Worm (Caenorhabditis elegans) whole organism, L4 larva: ENCODE results near the gene mig-22.

ENCODE experiments used
- ZK546.5 ChIP-seq, 2 experiments: sonication (generic microtip); optimal IDR thresholded peaks; 2 replicates each; lab custom pipeline; 2017; ENCODE audit warnings: missing biosample characterization in 2 of 2, missing genetic modification characterization in 2 of 2
- aha-1 ChIP-seq: fragments of 150-350 bp; peaks from one replicate; lab custom pipeline; 2014; ENCODE audit warnings: missing biosample characterization, missing genetic modification characterization
- aly-2 ChIP-seq: sonication (generic microtip); optimal IDR thresholded peaks from 2 replicates; lab custom pipeline; 2018; ENCODE audit warnings: missing biosample characterization, missing genetic modification characterization
- ceh-44 ChIP-seq: fragments of 200-800 bp; sonication (Bioruptor generic); IDR thresholded peaks from 2 replicates; pipeline ENCODE4 v1.3.6; 2022; ENCODE audit warnings: missing genetic modification reagents, missing genetic modification characterization, missing compliant biosample characterization
- daf-16 ChIP-seq, 3 experiments: sonication (generic microtip); optimal IDR thresholded peaks; 2 replicates each; lab custom pipeline; 2016 to 2017; ENCODE audit warnings: missing genetic modification characterization in 3 of 3, missing genetic modification reagents in 3 of 3, mild to moderate bottlenecking in 2 of 3, missing compliant biosample characterization in 2 of 3, missing biosample characterization in 1 of 3, moderate library complexity in 1 of 3
- egl-27 ChIP-seq: sonication (generic microtip); optimal IDR thresholded peaks from 3 replicates; lab custom pipeline; 2017; ENCODE audit warnings: missing biosample characterization, missing genetic modification reagents, missing genetic modification characterization
- lin-38 ChIP-seq: fragments of 200-800 bp; sonication (Bioruptor generic); IDR thresholded peaks from 2 replicates; pipeline ENCODE4 v1.3.6; 2022; ENCODE audit warnings: missing genetic modification reagents, missing genetic modification characterization, missing compliant biosample characterization
- lsy-2 ChIP-seq, 2 experiments: fragments of 150-350 bp in 1 of 2; sonication (generic microtip) in 1 of 2; optimal IDR thresholded peaks; 2 replicates each; lab custom pipeline; 2014 to 2017; ENCODE audit warnings: missing biosample characterization in 2 of 2, missing genetic modification characterization in 2 of 2
- nhr-28 ChIP-seq: fragments of 150-350 bp; optimal IDR thresholded peaks from 2 replicates; lab custom pipeline; 2014; ENCODE audit warnings: missing biosample characterization, missing genetic modification characterization
- snpc-4 ChIP-seq: fragments of 150-350 bp; optimal IDR thresholded peaks from 2 replicates; lab custom pipeline; 2014; ENCODE audit warnings: missing biosample characterization, missing genetic modification characterization
- tag-97 ChIP-seq: fragments of 200-800 bp; sonication (Bioruptor generic); IDR thresholded peaks from 2 replicates; pipeline ENCODE4 v1.3.6; 2022; ENCODE audit warnings: missing genetic modification characterization, missing compliant biosample characterization
- zfp-2 ChIP-seq: sonication (generic microtip); optimal IDR thresholded peaks from 2 replicates; lab custom pipeline; 2016; ENCODE audit warnings: mild to moderate bottlenecking, missing genetic modification characterization, missing compliant biosample characterization
- ztf-11 ChIP-seq: fragments of 150-350 bp; optimal IDR thresholded peaks from 2 replicates; lab custom pipeline; 2014; ENCODE audit warnings: missing biosample characterization, missing genetic modification characterization

DNA sequence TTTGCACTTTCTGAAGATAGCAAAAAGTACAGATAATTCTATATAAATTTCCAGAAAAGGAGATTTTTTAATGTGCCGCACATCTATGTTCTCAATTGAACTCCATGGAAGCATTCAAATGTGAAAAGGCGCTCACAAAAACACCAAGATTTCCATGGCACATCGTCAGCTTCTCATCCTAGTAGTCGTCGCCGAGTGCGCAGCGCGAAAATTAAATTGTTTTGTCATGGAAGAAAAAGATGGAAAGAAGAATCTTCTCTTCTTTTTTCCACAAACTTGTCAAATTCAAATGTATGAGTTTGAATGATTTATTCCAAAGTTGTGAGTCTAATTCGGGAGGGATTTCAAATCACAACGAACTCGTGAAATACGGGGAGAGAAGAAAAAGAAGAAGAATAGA is 29.8 kb downstream of the mig-22 start:
- TF ChIP-seq aly-2 = no peak
- no peak for TF ChIP-seq lin-38
- TF ChIP-seq tag-97 (GFP tag; lab: Robert Waterston, UW) = no peak
- no peak for TF ChIP-seq ceh-44 (GFP tag; lab: Robert Waterston, UW)
- TF ChIP-seq zfp-2 (tag; lab: Kevin White, UChicago) = no peak
- TF ChIP-seq ZK546.5 (tag; optimal IDR thresholded peaks at IDR 0.05; lab: Kevin White, UChicago) = no peak
- TF ChIP-seq egl-27 = no peak
- no peak for TF ChIP-seq ztf-11 (tag; lab: Kevin White, UChicago)
- no peak for TF ChIP-seq aha-1 (tag; lab: Kevin White, UChicago)
- TF ChIP-seq nhr-28 (tag; lab: Kevin White, UChicago) = no peak
- TF ChIP-seq snpc-4 (tag; lab: Kevin White, UChicago) = no peak
- TF ChIP-seq lsy-2 (tag; optimal IDR thresholded peaks at IDR 0.05; lab: Kevin White, UChicago) = no peak
- TF ChIP-seq daf-16 (GFP tag; optimal IDR thresholded peaks at IDR 0.05; lab: Kevin White, UChicago) = no peak
- no peak for TF ChIP-seq daf-16 (tag; optimal IDR thresholded peaks at IDR 0.05; lab: Kevin White, UChicago)
